Fruit fly (Drosophila melanogaster): ENCODE data around the gene tal-3A.

tal-3A gene

dm6 chr3R:13804971-13805603, 7.8 kb upstream of the tal-3A start (continued):
- no peak for TF ChIP-seq so (GFP tag; IDR thresholded peaks at IDR 0.05)
- peak; percentile 75 for TF ChIP-seq D19B (GFP tag; optimal IDR thresholded peaks at IDR 0.05)
- TF ChIP-seq sd (tag; optimal IDR thresholded peaks at IDR 0.05) = peak; percentile 14
- no peak for TF ChIP-seq CG3065 (GFP tag; optimal IDR thresholded peaks at IDR 0.05)
- TF ChIP-seq nerfin-1 (tag; optimal IDR thresholded peaks at IDR 0.05) = peak; percentile 48
- TF ChIP-seq CG31224 (GFP tag; IDR thresholded peaks at IDR 0.05) = peak; percentile 89
- no peak for TF ChIP-seq CG16815 (GFP tag; optimal IDR thresholded peaks at IDR 0.05)
- TF ChIP-seq CG18619 (GFP tag; optimal IDR thresholded peaks at IDR 0.05) = no peak
- no peak for TF ChIP-seq CG13123 (GFP tag; optimal IDR thresholded peaks at IDR 0.05)
- no peak for TF ChIP-seq dan (GFP tag; IDR thresholded peaks at IDR 0.05)
- 0 out of 4 replicates have a peak, but pooled peaks have one; percentile 14 for TF ChIP-seq Gug (GFP tag; IDR thresholded peaks at IDR 0.05)
- no peak for TF ChIP-seq lmd (GFP tag; IDR thresholded peaks at IDR 0.05)
- no peak for TF ChIP-seq jigr1 (GFP tag; IDR thresholded peaks at IDR 0.05)
- TF ChIP-seq ind (GFP tag; optimal IDR thresholded peaks at IDR 0.05) = no peak
- TF ChIP-seq Hr51 (GFP tag; optimal IDR thresholded peaks at IDR 0.05) = peak in 1 of 2 experiments; percentile 25
- TF ChIP-seq chinmo (GFP tag; IDR thresholded peaks at IDR 0.05; ENCODE audit: partially characterized antibody) = 0 out of 4 replicates have a peak, but pooled peaks have one; percentile 69
- peak; percentile 17 for TF ChIP-seq CG18599 (GFP tag; optimal IDR thresholded peaks at IDR 0.05)
- no peak for TF ChIP-seq Ada2b (GFP tag; IDR thresholded peaks at IDR 0.05)
- TF ChIP-seq lov (optimal IDR thresholded peaks at IDR 0.05) = no peak
- TF ChIP-seq lov (GFP tag; IDR thresholded peaks at IDR 0.05) = no peak
- no peak for TF ChIP-seq danr (GFP tag; IDR thresholded peaks at IDR 0.05)
- TF ChIP-seq unpg (GFP tag; optimal IDR thresholded peaks at IDR 0.05) = no peak
- TF ChIP-seq ERR (GFP tag; optimal IDR thresholded peaks at IDR 0.05) = no peak
- no peak for TF ChIP-seq CG16779 (GFP tag; IDR thresholded peaks at IDR 0.05)
- no peak for TF ChIP-seq Dp (GFP tag; optimal IDR thresholded peaks at IDR 0.05)
- no peak for TF ChIP-seq ewg (GFP tag; optimal IDR thresholded peaks at IDR 0.05)
- TF ChIP-seq CG16813 (GFP tag; IDR thresholded peaks at IDR 0.05; ENCODE audit: partially characterized antibody) = 0 out of 3 replicates have a peak, but pooled peaks have one; percentile 23
- TF ChIP-seq CG9609 (GFP tag; optimal IDR thresholded peaks at IDR 0.05) = no peak
- no peak for TF ChIP-seq pho (GFP tag; optimal IDR thresholded peaks at IDR 0.05)
- peak; percentile 23 for TF ChIP-seq CG13894 (tag; optimal IDR thresholded peaks at IDR 0.05)
- TF ChIP-seq CG10543 (GFP tag; optimal IDR thresholded peaks at IDR 0.05) = peak; percentile 50
- TF ChIP-seq bcd (GFP tag; optimal IDR thresholded peaks at IDR 0.05) = no peak
- TF ChIP-seq Six4 (GFP tag; optimal IDR thresholded peaks at IDR 0.05) = no peak
- TF ChIP-seq CTCF (GFP tag; optimal IDR thresholded peaks at IDR 0.05) = no peak
- no peak for TF ChIP-seq run (tag; optimal IDR thresholded peaks at IDR 0.05)
- no peak for TF ChIP-seq Eip74EF (GFP tag; optimal IDR thresholded peaks at IDR 0.05)
- no peak for TF ChIP-seq CG1529 (GFP tag; optimal IDR thresholded peaks at IDR 0.05)
- TF ChIP-seq Deaf1 (tag; optimal IDR thresholded peaks at IDR 0.05) = peak; percentile 10
- peak; percentile 68 for TF ChIP-seq Adf1 (GFP tag; IDR thresholded peaks at IDR 0.05)
- no peak for TF ChIP-seq NfI (GFP tag; optimal IDR thresholded peaks at IDR 0.05)
- no peak for TF ChIP-seq jing (GFP tag; optimal IDR thresholded peaks at IDR 0.05)
- TF ChIP-seq CG11504 (tag; optimal IDR thresholded peaks at IDR 0.05) = peak; percentile 50
- no peak for TF ChIP-seq sob (GFP tag; IDR thresholded peaks at IDR 0.05)
- TF ChIP-seq ci (GFP tag; IDR thresholded peaks at IDR 0.05) = 0 out of 3 replicates have a peak, but pooled peaks have one; percentile 23
- TF ChIP-seq HHEX (GFP tag; optimal IDR thresholded peaks at IDR 0.05) = no peak
- no peak for TF ChIP-seq CG8089 (GFP tag; optimal IDR thresholded peaks at IDR 0.05)
- TF ChIP-seq scrt (GFP tag; optimal IDR thresholded peaks at IDR 0.05) = peak; percentile 19
- TF ChIP-seq ATbp (GFP tag; optimal IDR thresholded peaks at IDR 0.05) = no peak
- TF ChIP-seq CG7786 (GFP tag; optimal IDR thresholded peaks at IDR 0.05) = no peak
- TF ChIP-seq cg (GFP tag; optimal IDR thresholded peaks at IDR 0.05) = peak; percentile 50

Measured in whole organism, embryonic.